Worm (Caenorhabditis elegans) whole organism, early embryonic: ENCODE measurements around the gene srbc-48.

Experiments
- B0310.2 ChIP-seq: sonication (generic microtip); optimal IDR thresholded peaks from 2 replicates; lab custom pipeline; 2016; ENCODE audit warnings: mild to moderate bottlenecking, missing genetic modification characterization, missing compliant biosample characterization
- ama-1 ChIP-seq: fragments of 150-350 bp; optimal IDR thresholded peaks from 2 replicates; lab custom pipeline; 2014
- ceh-13 ChIP-seq: fragments of 200-800 bp; sonication (Bioruptor generic); optimal IDR thresholded peaks from 2 replicates; lab custom pipeline; 2018; ENCODE audit warnings: mild to moderate bottlenecking, missing genetic modification characterization, missing compliant biosample characterization
- hmg-4 ChIP-seq: fragments of 200-800 bp; sonication (Bioruptor generic); optimal IDR thresholded peaks from 2 replicates; lab custom pipeline; 2018; ENCODE audit warnings: mild to moderate bottlenecking, missing genetic modification characterization, missing compliant biosample characterization
- hnd-1 ChIP-seq: sonication (generic microtip); optimal IDR thresholded peaks from 2 replicates; lab custom pipeline; 2016; ENCODE audit warnings: missing genetic modification characterization, missing compliant biosample characterization

- TF ChIP-seq ama-1 (no peak), ceh-13 (GFP tag; lab: Kevin White, UChicago) (no peak), hnd-1 (no peak), B0310.2 (no peak), hmg-4 (GFP tag; lab: Kevin White, UChicago) (no peak)
These were observed 4.8 kb downstream of the srbc-48 start, which contains the start of gene srbc-50 for ce11 chrV:15824866-15825265.
